Fruit fly (Drosophila melanogaster) ovary, adult (tissue): ENCODE measurements around the gene Cpr35B.

ENCODE experiments used
- CG17801 ChIP-seq: fragments of 200-800 bp; optimal IDR thresholded peaks from 2 replicates; lab custom pipeline; 2019; ENCODE audit warnings: missing biosample characterization, mild to moderate bottlenecking, missing genetic modification characterization, moderate library complexity; ENCODE audit not compliant: partially characterized antibody

The Cpr35B gene

dm6 chr2L:14399326-14399725 lies 25.7 kb downstream of the Cpr35B start:
- TF ChIP-seq CG17801 (GFP tag; lab: Kevin White, UChicago) = no peak

- TF ChIP-seq CG17801 (GFP tag; lab: Kevin White, UChicago) = no peak
Measured at dm6 chr2L:14398562-14398961, 26.4 kb downstream of the Cpr35B start.

- no peak for TF ChIP-seq CG17801 (GFP tag; lab: Kevin White, UChicago)
Measured at dm6 chr2L:14397948-14398347, 27.0 kb downstream of the Cpr35B start.

dm6 chr2L:14397067-14397598 lies 27.9 kb downstream of the Cpr35B start:
- TF ChIP-seq CG17801 (GFP tag; lab: Kevin White, UChicago) = no peak

DNA sequence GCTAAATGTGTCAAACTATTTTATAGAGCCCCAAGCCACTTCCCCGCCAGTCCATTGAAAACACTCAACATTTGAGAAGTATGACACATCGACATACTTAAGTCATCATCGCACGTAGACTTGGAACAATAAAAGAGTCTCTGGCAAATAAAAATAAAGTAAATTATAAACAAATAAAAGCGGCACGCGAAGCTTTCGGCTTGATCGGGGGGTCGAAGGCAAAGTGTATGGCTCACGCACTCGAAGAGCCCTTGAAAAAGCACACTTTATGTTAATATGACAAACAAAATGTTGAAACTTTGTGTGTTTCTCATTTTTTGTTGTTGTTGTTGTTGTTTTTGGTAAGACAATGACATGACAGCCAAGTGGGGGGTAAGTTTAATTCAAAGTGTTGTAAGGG lies 28.7 kb downstream of the Cpr35B start:
- TF ChIP-seq CG17801 (GFP tag; lab: Kevin White, UChicago) = no peak

DNA sequence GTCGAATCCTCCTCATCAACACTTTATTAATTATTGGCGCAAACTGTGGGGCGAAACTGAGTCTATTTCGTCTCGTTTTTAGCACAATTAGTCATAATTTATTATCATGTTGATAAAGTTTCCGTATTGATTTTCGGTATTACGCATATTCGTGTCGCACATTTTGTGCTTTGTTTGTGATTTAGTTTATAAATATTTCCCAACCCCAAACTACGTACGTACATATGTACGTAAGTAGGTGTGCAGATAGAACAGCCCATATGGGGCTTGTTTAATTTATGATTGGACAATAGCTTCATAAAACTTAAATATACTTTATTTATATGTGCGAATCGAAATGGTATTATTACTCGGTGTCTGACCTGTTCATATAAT lies 29.9 kb downstream of the Cpr35B start:
- TF ChIP-seq CG17801 (GFP tag; lab: Kevin White, UChicago) = no peak

- TF ChIP-seq CG17801 (GFP tag; lab: Kevin White, UChicago) = peak; percentile 43
Measured at dm6 chr2L:14394298-14395064, 30.5 kb downstream of the Cpr35B start.

dm6 chr2L:14393527-14393926 lies 31.5 kb downstream of the Cpr35B start:
- TF ChIP-seq CG17801 (GFP tag; lab: Kevin White, UChicago) = no peak

dm6 chr2L:14388448-14388847 lies 36.5 kb downstream of the Cpr35B start:
- TF ChIP-seq CG17801 (GFP tag; lab: Kevin White, UChicago) = no peak

DNA sequence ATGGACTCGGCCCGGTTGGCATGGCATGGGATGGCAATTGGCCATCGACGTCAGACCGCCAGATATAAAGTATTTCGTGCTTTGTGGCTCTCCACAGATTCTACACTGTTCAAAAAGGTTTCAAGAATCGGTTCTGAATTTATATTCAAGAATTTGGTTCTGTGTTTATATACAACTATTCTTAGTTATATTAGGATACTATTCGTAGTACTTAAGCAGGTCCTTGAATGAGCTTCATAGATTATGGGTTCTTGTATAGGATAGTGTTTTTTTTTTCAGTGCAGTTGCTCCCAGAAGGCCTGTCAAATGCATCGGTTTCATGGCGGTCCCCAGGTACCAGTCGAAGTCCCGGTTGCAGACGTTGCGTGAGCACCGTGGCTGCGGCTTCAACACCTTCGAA lies 38.5 kb downstream of the Cpr35B start:
- TF ChIP-seq CG17801 (GFP tag; lab: Kevin White, UChicago) = no peak

DNA sequence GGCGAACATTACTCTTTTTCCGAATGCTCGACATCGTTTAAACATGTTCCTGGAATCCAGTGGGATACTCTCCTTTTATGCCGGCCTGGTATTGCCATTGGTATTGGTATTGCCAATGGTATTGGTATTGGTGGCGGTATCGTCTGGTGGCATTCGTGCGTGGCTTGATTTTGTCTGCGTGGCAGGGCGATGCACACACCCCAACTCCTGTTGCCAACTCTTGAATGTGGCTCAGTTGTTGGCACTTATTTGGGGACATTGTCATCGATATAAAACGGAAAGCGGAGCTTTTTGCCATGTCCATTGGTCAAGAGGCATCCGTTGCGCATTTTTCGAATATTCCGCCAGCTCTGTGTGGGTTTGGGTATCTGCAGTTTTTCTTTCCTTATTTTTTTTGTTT lies 43.1 kb downstream of the Cpr35B start:
- TF ChIP-seq CG17801 (GFP tag; lab: Kevin White, UChicago) = no peak

- no peak for TF ChIP-seq CG17801 (GFP tag; lab: Kevin White, UChicago)
Measured at dm6 chr2L:14381072-14381471, 43.9 kb downstream of the Cpr35B start, which contains the start of gene ppk. ppk (minus strand) TSS chr2L:14381172.

DNA sequence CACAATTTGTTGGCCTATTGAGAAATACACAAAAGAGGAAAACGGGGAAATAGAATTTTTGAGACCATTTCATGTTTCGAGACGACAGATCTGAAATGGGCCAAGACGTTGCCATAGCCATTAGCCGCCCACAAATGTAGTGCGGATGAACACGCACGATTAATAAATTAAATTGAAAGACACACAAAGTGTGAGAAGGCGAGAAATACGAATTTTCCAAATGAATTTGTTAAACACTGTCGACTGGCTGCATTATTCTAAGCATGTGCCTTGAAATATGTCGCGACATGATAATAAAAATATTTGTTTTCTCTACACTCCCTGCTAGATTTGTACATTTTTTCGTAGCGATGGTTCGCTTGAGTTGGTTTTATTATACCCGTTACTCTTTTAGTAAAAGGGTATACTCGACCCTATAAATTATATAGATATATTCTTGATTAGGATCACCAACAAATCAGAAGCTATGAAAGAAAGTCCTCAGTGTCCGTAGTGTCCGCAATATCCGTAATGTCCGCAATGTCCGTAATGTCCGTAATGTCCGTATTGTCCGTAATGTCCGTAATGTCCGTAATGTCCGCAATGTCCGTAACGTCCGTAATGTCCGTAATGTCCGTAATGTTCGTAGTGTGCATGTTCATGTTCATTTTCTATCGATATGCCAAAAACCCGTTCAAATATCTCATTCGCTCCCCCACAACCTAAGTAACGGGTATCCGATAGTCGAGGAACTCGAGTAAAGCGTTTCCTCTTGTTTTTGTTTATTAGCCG lies 48.3 kb downstream of the Cpr35B start:
- TF ChIP-seq CG17801 (GFP tag; lab: Kevin White, UChicago) = no peak
